Worm (Caenorhabditis elegans) whole organism, mixed stage, embryonic: Measurements from ENCODE around the gene T13G4.1.
A peak's percentile ranks its signal among the peaks of the same experiment; 100 is the strongest.

Experiments
- M03D4.4 ChIP-seq: sonication (generic microtip); optimal IDR thresholded peaks from 2 replicates; lab custom pipeline; 2017; ENCODE audit warnings: mild to moderate bottlenecking, missing genetic modification characterization, missing compliant biosample characterization
- bed-3 ChIP-seq: fragments of 200-800 bp; sonication (Bioruptor generic); optimal IDR thresholded peaks from 3 replicates; lab custom pipeline; 2018; ENCODE audit warnings: mild to moderate bottlenecking, missing genetic modification characterization, moderate library complexity, missing compliant biosample characterization
- blmp-1 ChIP-seq: fragments of 150-350 bp; optimal IDR thresholded peaks from 2 replicates; lab custom pipeline; 2014; ENCODE audit warnings: missing biosample characterization, missing genetic modification characterization
- ceh-39 ChIP-seq: fragments of 150-350 bp; optimal IDR thresholded peaks from 2 replicates; lab custom pipeline; 2014; ENCODE audit warnings: missing biosample characterization, missing genetic modification characterization
- ceh-83 ChIP-seq: fragments of 200-800 bp; sonication (Bioruptor generic); optimal IDR thresholded peaks from 2 replicates; lab custom pipeline; 2018; ENCODE audit warnings: mild to moderate bottlenecking, missing genetic modification characterization, missing compliant biosample characterization
- ces-1 ChIP-seq: fragments of 150-350 bp; optimal IDR thresholded peaks from 2 replicates; lab custom pipeline; 2014; ENCODE audit warnings: missing biosample characterization, missing genetic modification reagents, missing genetic modification characterization
- cnd-1 ChIP-seq: fragments of 200-800 bp; sonication (Bioruptor generic); optimal IDR thresholded peaks from 2 replicates; lab custom pipeline; 2018; ENCODE audit warnings: mild to moderate bottlenecking, missing genetic modification characterization, missing compliant biosample characterization
- drap-1 ChIP-seq: fragments of 200-800 bp; sonication (Bioruptor generic); optimal IDR thresholded peaks from 3 replicates; lab custom pipeline; 2018; ENCODE audit warnings: mild to moderate bottlenecking, missing genetic modification characterization, missing compliant biosample characterization
- elt-1 ChIP-seq: sonication (generic microtip); optimal IDR thresholded peaks from 2 replicates; lab custom pipeline; 2017; ENCODE audit warnings: missing genetic modification characterization, mild to moderate bottlenecking, missing compliant biosample characterization, antibody characterized with exemption, moderate library complexity, borderline replicate concordance; ENCODE audit not compliant: insufficient read depth
- elt-3 ChIP-seq: fragments of 150-350 bp; optimal IDR thresholded peaks from 2 replicates; lab custom pipeline; 2014; ENCODE audit warnings: missing biosample characterization, missing genetic modification characterization
- flh-1 ChIP-seq: fragments of 200-800 bp; sonication (Bioruptor generic); optimal IDR thresholded peaks from 2 replicates; lab custom pipeline; 2018; ENCODE audit warnings: mild to moderate bottlenecking, missing genetic modification characterization, moderate library complexity, missing compliant biosample characterization
- ham-2 ChIP-seq: fragments of 200-800 bp; sonication (Bioruptor generic); optimal IDR thresholded peaks from 2 replicates; lab custom pipeline; 2018; ENCODE audit warnings: mild to moderate bottlenecking, missing genetic modification characterization, missing compliant biosample characterization
- hlh-1 ChIP-seq: fragments of 150-350 bp; optimal IDR thresholded peaks from 2 replicates; lab custom pipeline; 2014; ENCODE audit warnings: missing biosample characterization, missing genetic modification reagents, missing genetic modification characterization
- lin-32 ChIP-seq: fragments of 200-800 bp; sonication (Bioruptor generic); optimal IDR thresholded peaks from 2 replicates; lab custom pipeline; 2018; ENCODE audit warnings: mild to moderate bottlenecking, missing genetic modification characterization, missing compliant biosample characterization
- lsy-2 ChIP-seq: fragments of 150-350 bp; optimal IDR thresholded peaks from 2 replicates; lab custom pipeline; 2014; ENCODE audit warnings: missing biosample characterization, missing genetic modification characterization
- mls-2 ChIP-seq: sonication (generic microtip); optimal IDR thresholded peaks from 2 replicates; lab custom pipeline; 2016; ENCODE audit warnings: mild to moderate bottlenecking, missing genetic modification characterization, moderate library complexity, missing compliant biosample characterization
- nhr-2 ChIP-seq: fragments of 150-350 bp; optimal IDR thresholded peaks from 2 replicates; lab custom pipeline; 2014; ENCODE audit warnings: missing biosample characterization, missing genetic modification characterization
- nhr-237 ChIP-seq: fragments of 150-350 bp; optimal IDR thresholded peaks from 2 replicates; lab custom pipeline; 2014; ENCODE audit warnings: missing biosample characterization, missing genetic modification characterization
- nhr-76 ChIP-seq: sonication (generic microtip); optimal IDR thresholded peaks from 2 replicates; lab custom pipeline; 2017; ENCODE audit warnings: missing biosample characterization, missing genetic modification characterization
- pha-4 ChIP-seq: fragments of 150-350 bp; optimal IDR thresholded peaks from 2 replicates; lab custom pipeline; 2018; ENCODE audit warnings: missing biosample characterization, missing genetic modification reagents, missing genetic modification characterization
- sem-2 ChIP-seq: fragments of 200-800 bp; sonication (Bioruptor generic); optimal IDR thresholded peaks from 2 replicates; lab custom pipeline; 2018; ENCODE audit warnings: mild to moderate bottlenecking, missing genetic modification characterization, missing compliant biosample characterization
- snpc-4 ChIP-seq: fragments of 150-350 bp; optimal IDR thresholded peaks from 2 replicates; lab custom pipeline; 2014; ENCODE audit warnings: missing biosample characterization, missing genetic modification characterization
- sptf-1 ChIP-seq: sonication (generic microtip); optimal IDR thresholded peaks from 2 replicates; lab custom pipeline; 2017; ENCODE audit warnings: mild to moderate bottlenecking, missing genetic modification characterization, moderate library complexity, missing compliant biosample characterization
- unc-39 ChIP-seq: fragments of 150-350 bp; optimal IDR thresholded peaks from 2 replicates; lab custom pipeline; 2014; ENCODE audit warnings: missing biosample characterization, missing genetic modification characterization
- unc-62 ChIP-seq: fragments of 150-350 bp; optimal IDR thresholded peaks from 2 replicates; lab custom pipeline; 2014; ENCODE audit warnings: missing biosample characterization, missing genetic modification reagents, missing genetic modification characterization
- zip-8 ChIP-seq: fragments of 150-350 bp; optimal IDR thresholded peaks from 2 replicates; lab custom pipeline; 2014; ENCODE audit warnings: missing biosample characterization, missing genetic modification characterization
- ztf-11 ChIP-seq: fragments of 150-350 bp; optimal IDR thresholded peaks from 2 replicates; lab custom pipeline; 2014; ENCODE audit warnings: missing biosample characterization, missing genetic modification characterization

Gene T13G4.1

DNA sequence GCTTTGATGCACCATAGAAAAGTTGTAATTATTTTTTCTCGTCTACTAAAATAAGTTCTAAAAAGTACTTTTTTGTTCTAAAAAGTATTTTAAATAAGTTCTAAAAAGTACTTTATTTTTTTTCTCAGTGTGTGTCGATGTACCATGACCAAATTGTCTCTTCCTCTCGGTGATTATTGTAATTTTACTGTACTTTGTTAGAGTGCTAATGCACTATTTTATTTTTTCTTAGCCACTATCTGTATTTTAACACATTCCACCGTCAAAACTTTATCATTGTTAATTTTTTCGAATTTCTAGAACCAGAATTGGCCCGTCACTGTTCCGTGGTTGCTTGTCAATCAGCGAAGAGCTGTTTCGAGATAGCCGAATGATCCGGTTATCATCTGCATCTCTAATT, 13.0 kb upstream of the T13G4.1 start, which contains the start of gene hot-8:
Gene hot-8 (plus strand): TSS at position 301 of the 400 bp plus-strand sequence.
- TF ChIP-seq unc-39 (tag; lab: Kevin White, UChicago) (no peak), elt-1 (no peak), bed-3 (GFP tag; lab: Kevin White, UChicago) (no peak), ham-2 (no peak), ces-1 (GFP tag; lab: Kevin White, UChicago) (no peak), M03D4.4 (no peak), nhr-237 (tag; lab: Kevin White, UChicago) (no peak), blmp-1 (tag; lab: Kevin White, UChicago) (no peak), cnd-1 (tag; lab: Kevin White, UChicago) (no peak)

ce11 chrX:1181271-1181958, 11.5 kb upstream of the T13G4.1 start:
- TF ChIP-seq lsy-2 (tag; lab: Kevin White, UChicago), result no peak
- peak; percentile 52 for TF ChIP-seq ces-1 (GFP tag; lab: Kevin White, UChicago)

DNA sequence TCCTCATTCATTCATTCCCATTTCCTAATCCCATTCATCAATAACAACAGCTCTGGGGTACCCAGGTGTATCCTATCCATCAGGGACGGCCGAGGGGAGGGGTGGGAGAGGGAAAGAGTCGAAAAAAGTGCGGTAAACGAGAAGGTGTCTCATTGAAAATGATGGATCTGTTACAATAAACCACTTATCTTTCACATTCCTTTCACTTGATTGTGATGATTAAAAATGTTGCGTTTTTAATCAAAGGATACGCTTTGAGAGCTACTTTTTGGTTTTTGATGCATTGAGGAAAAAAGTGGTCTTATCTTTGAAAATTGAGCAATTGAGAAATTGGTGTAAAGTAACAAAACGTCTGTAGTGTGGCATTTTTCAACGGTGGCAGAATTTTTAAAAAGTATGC, 9.7 kb upstream of the T13G4.1 start:
- TF ChIP-seq ceh-39 (tag; lab: Kevin White, UChicago), result no peak
- TF ChIP-seq nhr-2 (tag; lab: Kevin White, UChicago), result no peak
- TF ChIP-seq hlh-1, result peak; percentile 4
- TF ChIP-seq unc-62 (GFP tag; lab: Kevin White, UChicago), result peak; percentile 67
- no peak for TF ChIP-seq pha-4 (tag; lab: Kevin White, UChicago)
- TF ChIP-seq, all 35 proteins: peak for 2

DNA sequence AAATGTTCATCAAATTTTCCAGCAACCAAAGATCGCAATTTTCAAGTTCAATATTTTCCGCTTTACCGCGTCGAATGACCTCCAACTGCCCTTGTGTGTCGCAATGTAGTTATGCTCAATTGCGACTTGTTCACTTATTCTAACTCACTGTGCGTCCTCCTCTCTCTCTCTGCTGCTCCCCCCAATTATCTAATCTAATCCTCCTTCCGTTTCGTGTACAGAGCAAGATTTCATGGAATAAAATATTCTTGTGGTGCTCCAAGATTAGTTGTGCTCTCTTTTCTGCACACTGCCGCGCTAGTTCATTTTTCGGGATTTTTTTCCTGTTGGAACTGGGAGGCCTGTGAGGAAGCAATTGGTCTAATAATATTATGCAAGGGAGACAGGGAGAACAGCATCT, 9.0 kb upstream of the T13G4.1 start:
- TF ChIP-seq nhr-76 (no peak), ces-1 (GFP tag; lab: Kevin White, UChicago) (peak; percentile 92), bed-3 (GFP tag; lab: Kevin White, UChicago) (no peak)

DNA sequence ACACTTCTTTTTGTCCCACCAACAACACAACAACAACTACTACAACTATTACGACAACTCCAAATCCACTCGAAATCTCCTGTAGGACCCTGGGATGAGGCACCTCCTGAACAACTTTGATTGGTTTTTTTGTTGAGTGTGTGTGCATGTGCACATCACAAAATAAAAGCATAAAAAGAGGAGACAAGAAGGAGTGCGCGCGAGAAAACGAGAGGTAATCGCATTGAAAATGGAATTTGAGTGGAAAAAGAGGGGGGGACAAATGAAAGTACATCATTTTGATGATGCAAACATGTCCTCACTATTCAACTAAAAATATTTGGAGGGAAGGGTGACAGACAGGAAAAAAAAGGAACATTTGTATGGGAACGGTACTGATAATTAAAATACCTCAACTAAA, 7.5 kb upstream of the T13G4.1 start:
- TF ChIP-seq zip-8 (tag; lab: Kevin White, UChicago) (no peak), ces-1 (GFP tag; lab: Kevin White, UChicago) (peak; percentile 87), unc-62 (GFP tag; lab: Kevin White, UChicago) (no peak)
- TF ChIP-seq, all 35 proteins: peak for 1

ce11 chrX:1191582-1191981, 1.4 kb upstream of the T13G4.1 start, which contains the start of gene T13G4.4:
TSS of gene T13G4.4 (minus strand) at chrX:1191678.
- TF ChIP-seq hlh-1 (peak; percentile 88), elt-1 (peak; percentile 62), snpc-4 (tag; lab: Kevin White, UChicago) (no peak), unc-62 (GFP tag; lab: Kevin White, UChicago) (peak; percentile 13), sem-2 (GFP tag; lab: Kevin White, UChicago) (no peak), nhr-2 (tag; lab: Kevin White, UChicago) (peak; percentile 69), nhr-237 (tag; lab: Kevin White, UChicago) (no peak), mls-2 (no peak), unc-39 (tag; lab: Kevin White, UChicago) (no peak), sptf-1 (tag; lab: Kevin White, UChicago) (no peak)

ce11 chrX:1202638-1203037, 9.7 kb downstream of the T13G4.1 start:
- no peak for TF ChIP-seq unc-39 (tag; lab: Kevin White, UChicago)
- no peak for TF ChIP-seq snpc-4 (tag; lab: Kevin White, UChicago)
- TF ChIP-seq mls-2, result no peak
- TF ChIP-seq ztf-11 (tag; lab: Kevin White, UChicago), result no peak
- no peak for TF ChIP-seq flh-1 (GFP tag; lab: Kevin White, UChicago)
- no peak for TF ChIP-seq elt-3 (tag; lab: Kevin White, UChicago)
- TF ChIP-seq drap-1 (GFP tag; lab: Kevin White, UChicago), result no peak
- TF ChIP-seq M03D4.4, result no peak
- no peak for TF ChIP-seq nhr-76
- no peak for TF ChIP-seq ces-1 (GFP tag; lab: Kevin White, UChicago)
- TF ChIP-seq ceh-83 (GFP tag; lab: Kevin White, UChicago), result no peak
- no peak for TF ChIP-seq ceh-39 (tag; lab: Kevin White, UChicago)
- no peak for TF ChIP-seq nhr-237 (tag; lab: Kevin White, UChicago)
- TF ChIP-seq sptf-1 (tag; lab: Kevin White, UChicago), result no peak
- no peak for TF ChIP-seq blmp-1 (tag; lab: Kevin White, UChicago)
- TF ChIP-seq lin-32 (GFP tag; lab: Kevin White, UChicago), result no peak
